Worm (Caenorhabditis elegans) whole organism, late embryonic: ENCODE results near the gene twk-23.

ENCODE experiments used
- T23F11.4 ChIP-seq: fragments of 200-800 bp; sonication (Bioruptor generic); optimal IDR thresholded peaks from 2 replicates; lab custom pipeline; 2018; ENCODE audit warnings: mild to moderate bottlenecking, missing genetic modification characterization, missing compliant biosample characterization
- ahr-1 ChIP-seq: sonication (generic microtip); optimal IDR thresholded peaks from 2 replicates; lab custom pipeline; 2016; ENCODE audit warnings: missing genetic modification characterization, missing compliant biosample characterization
- ama-1 ChIP-seq: fragments of 150-350 bp; optimal IDR thresholded peaks from 2 replicates; lab custom pipeline; 2014
- ceh-18 ChIP-seq: sonication (generic microtip); optimal IDR thresholded peaks from 2 replicates; lab custom pipeline; 2016; ENCODE audit warnings: missing genetic modification characterization, missing compliant biosample characterization
- ceh-2 ChIP-seq: sonication (generic microtip); optimal IDR thresholded peaks from 2 replicates; lab custom pipeline; 2016; ENCODE audit warnings: missing genotype, missing genetic modification characterization, missing compliant biosample characterization
- ceh-24 ChIP-seq: sonication (generic microtip); optimal IDR thresholded peaks from 2 replicates; lab custom pipeline; 2016; ENCODE audit warnings: mild to moderate bottlenecking, missing genetic modification characterization, missing compliant biosample characterization
- ceh-30 ChIP-seq: fragments of 150-350 bp; optimal IDR thresholded peaks from 2 replicates; lab custom pipeline; 2014; ENCODE audit warnings: missing biosample characterization, missing genetic modification characterization
- ceh-31 ChIP-seq: sonication (generic microtip); optimal IDR thresholded peaks from 2 replicates; lab custom pipeline; 2016; ENCODE audit warnings: missing genetic modification characterization, missing compliant biosample characterization
- ceh-34 ChIP-seq: sonication (generic microtip); optimal IDR thresholded peaks from 2 replicates; lab custom pipeline; 2016; ENCODE audit warnings: mild to moderate bottlenecking, missing genetic modification characterization, missing compliant biosample characterization
- ceh-45 ChIP-seq: fragments of 200-800 bp; sonication (Bioruptor generic); IDR thresholded peaks from 2 replicates; pipeline ENCODE4 v1.3.6; 2022; ENCODE audit warnings: missing genetic modification reagents, missing genetic modification characterization, missing compliant biosample characterization
- ceh-48 ChIP-seq: sonication (generic microtip); optimal IDR thresholded peaks from 2 replicates; lab custom pipeline; 2016; ENCODE audit warnings: missing genetic modification characterization, inconsistent platforms, missing compliant biosample characterization
- ceh-6 ChIP-seq: fragments of 200-800 bp; sonication (Bioruptor generic); optimal IDR thresholded peaks from 2 replicates; lab custom pipeline; 2018; ENCODE audit warnings: mild to moderate bottlenecking, missing genetic modification characterization, missing compliant biosample characterization
- che-1 ChIP-seq: sonication (generic microtip); optimal IDR thresholded peaks from 2 replicates; lab custom pipeline; 2016; ENCODE audit warnings: mild to moderate bottlenecking, missing genetic modification characterization, missing compliant biosample characterization
- dmd-4 ChIP-seq: sonication (generic microtip); optimal IDR thresholded peaks from 2 replicates; lab custom pipeline; 2016; ENCODE audit warnings: borderline replicate concordance, missing genetic modification characterization, missing compliant biosample characterization
- elt-2 ChIP-seq: sonication (generic microtip); optimal IDR thresholded peaks from 2 replicates; lab custom pipeline; 2016; ENCODE audit warnings: missing genetic modification reagents, missing genetic modification characterization, missing compliant biosample characterization
- ets-4 ChIP-seq: sonication (generic microtip); optimal IDR thresholded peaks from 2 replicates; lab custom pipeline; 2016; ENCODE audit warnings: missing genetic modification characterization, missing compliant biosample characterization
- fkh-10 ChIP-seq: fragments of 150-350 bp; optimal IDR thresholded peaks from 2 replicates; lab custom pipeline; 2014; ENCODE audit warnings: missing biosample characterization, missing genetic modification reagents, missing genetic modification characterization
- fkh-6 ChIP-seq: sonication (generic microtip); optimal IDR thresholded peaks from 2 replicates; lab custom pipeline; 2016; ENCODE audit warnings: missing genetic modification characterization, missing compliant biosample characterization
- gmeb-2 ChIP-seq: sonication (generic microtip); optimal IDR thresholded peaks from 2 replicates; lab custom pipeline; 2016; ENCODE audit warnings: missing genetic modification characterization, inconsistent platforms, missing compliant biosample characterization
- hlh-15 ChIP-seq: sonication (generic microtip); optimal IDR thresholded peaks from 2 replicates; lab custom pipeline; 2016; ENCODE audit warnings: missing genetic modification characterization, missing compliant biosample characterization
- hlh-30 ChIP-seq: sonication (generic microtip); optimal IDR thresholded peaks from 2 replicates; lab custom pipeline; 2017; ENCODE audit warnings: antibody characterized with exemption, missing genetic modification characterization, missing compliant biosample characterization; ENCODE audit not compliant: insufficient read depth
- hlh-6 ChIP-seq: sonication (generic microtip); optimal IDR thresholded peaks from 2 replicates; lab custom pipeline; 2016; ENCODE audit warnings: missing genotype, missing genetic modification characterization, missing compliant biosample characterization
- hlh-8 ChIP-seq: sonication (generic microtip); optimal IDR thresholded peaks from 2 replicates; lab custom pipeline; 2016; ENCODE audit warnings: missing genotype, missing genetic modification characterization, missing compliant biosample characterization
- lin-11 ChIP-seq: fragments of 200-800 bp; sonication (Bioruptor generic); optimal IDR thresholded peaks from 2 replicates; lab custom pipeline; 2018; ENCODE audit warnings: mild to moderate bottlenecking, missing genetic modification characterization, missing compliant biosample characterization
- madf-2 ChIP-seq: sonication (generic microtip); optimal IDR thresholded peaks from 2 replicates; lab custom pipeline; 2017; ENCODE audit warnings: missing genetic modification characterization, missing compliant biosample characterization
- mec-3 ChIP-seq: sonication (generic microtip); optimal IDR thresholded peaks from 2 replicates; lab custom pipeline; 2016; ENCODE audit warnings: borderline replicate concordance, missing genetic modification characterization, missing compliant biosample characterization
- nfya-1 ChIP-seq: sonication (generic microtip); optimal IDR thresholded peaks from 2 replicates; lab custom pipeline; 2017; ENCODE audit warnings: missing genetic modification characterization, mild to moderate bottlenecking, missing compliant biosample characterization, antibody characterized with exemption, moderate library complexity
- npax-4 ChIP-seq: sonication (generic microtip); optimal IDR thresholded peaks from 2 replicates; lab custom pipeline; 2016; ENCODE audit warnings: missing genetic modification characterization, missing compliant biosample characterization
- pat-9 ChIP-seq: fragments of 200-800 bp; sonication (Bioruptor generic); optimal IDR thresholded peaks from 2 replicates; lab custom pipeline; 2018; ENCODE audit warnings: mild to moderate bottlenecking, missing genetic modification characterization, moderate library complexity, missing compliant biosample characterization
- pax-1 ChIP-seq: fragments of 150-350 bp; optimal IDR thresholded peaks from 2 replicates; lab custom pipeline; 2014; ENCODE audit warnings: missing biosample characterization, missing genetic modification characterization
- pha-2 ChIP-seq: sonication (generic microtip); optimal IDR thresholded peaks from 2 replicates; lab custom pipeline; 2017; ENCODE audit warnings: mild to moderate bottlenecking, missing genetic modification characterization, missing compliant biosample characterization
- pqm-1 ChIP-seq: sonication (generic microtip); optimal IDR thresholded peaks from 2 replicates; lab custom pipeline; 2016; ENCODE audit warnings: missing genetic modification characterization, missing compliant biosample characterization
- sox-4 ChIP-seq: sonication (generic microtip); optimal IDR thresholded peaks from 2 replicates; lab custom pipeline; 2017; ENCODE audit warnings: mild to moderate bottlenecking, missing genetic modification characterization, inconsistent platforms, missing compliant biosample characterization
- syd-9 ChIP-seq: sonication (generic microtip); optimal IDR thresholded peaks from 2 replicates; lab custom pipeline; 2016; ENCODE audit warnings: mild to moderate bottlenecking, missing genetic modification characterization, moderate library complexity, missing compliant biosample characterization
- tbx-2 ChIP-seq: sonication (generic microtip); optimal IDR thresholded peaks from 2 replicates; lab custom pipeline; 2016; ENCODE audit warnings: missing genetic modification characterization, missing compliant biosample characterization
- ttx-3 ChIP-seq: sonication (generic microtip); optimal IDR thresholded peaks from 2 replicates; lab custom pipeline; 2016; ENCODE audit warnings: missing genetic modification reagents, missing genetic modification characterization, missing compliant biosample characterization
- unc-3 ChIP-seq, 2 experiments: fragments of 200-800 bp in 1 of 2; sonication (Bioruptor generic) in 1 of 2; sonication (generic microtip) in 1 of 2; conservative IDR thresholded peaks in 1 of 2; optimal IDR thresholded peaks in 1 of 2; 2 replicates each; pipeline versions ENCODE4 v1.3.6 to Lab custom; 2016 to 2022; ENCODE audit warnings: missing compliant biosample characterization in 2 of 2, missing genetic modification characterization in 2 of 2, missing genetic modification reagents in 1 of 2
- unc-42 ChIP-seq: sonication (generic microtip); optimal IDR thresholded peaks from 2 replicates; lab custom pipeline; 2016; ENCODE audit warnings: missing genotype, missing genetic modification characterization, missing compliant biosample characterization
- unc-55 ChIP-seq: sonication (generic microtip); optimal IDR thresholded peaks from 2 replicates; lab custom pipeline; 2017; ENCODE audit warnings: missing biosample characterization, missing genetic modification reagents, missing genetic modification characterization
- unc-86 ChIP-seq: sonication (generic microtip); optimal IDR thresholded peaks from 2 replicates; lab custom pipeline; 2016; ENCODE audit warnings: missing genetic modification characterization, missing compliant biosample characterization
- ztf-16 ChIP-seq: sonication (generic microtip); optimal IDR thresholded peaks from 2 replicates; lab custom pipeline; 2017; ENCODE audit warnings: missing genetic modification characterization, missing compliant biosample characterization

Gene twk-23

ce11 chrX:13803246-13803645 is 20.1 kb downstream of the twk-23 start:
- TF ChIP-seq ama-1 (lab: Kevin White, UChicago) (no peak), madf-2 (no peak), mec-3 (no peak), ttx-3 (tag; lab: Kevin White, UChicago) (no peak), dmd-4 (tag; lab: Kevin White, UChicago) (no peak), pax-1 (no peak), T23F11.4 (GFP tag; lab: Kevin White, UChicago) (no peak), nfya-1 (no peak), pha-2 (tag; lab: Kevin White, UChicago) (no peak), npax-4 (tag; lab: Kevin White, UChicago) (no peak)

- TF ChIP-seq ceh-34 (tag; lab: Kevin White, UChicago) (no peak), ztf-16 (tag; lab: Kevin White, UChicago) (no peak), hlh-15 (no peak), sox-4 (tag; lab: Kevin White, UChicago) (no peak), tbx-2 (no peak), hlh-8 (tag; lab: Kevin White, UChicago) (no peak), ceh-31 (tag; lab: Kevin White, UChicago) (no peak)
Observed at ce11 chrX:13793525-13793924, 29.9 kb downstream of the twk-23 start, which contains the start of gene ZK1086.2. Gene ZK1086.2 (minus strand): TSS chrX:13793625.

- no peak for TF ChIP-seq gmeb-2
- TF ChIP-seq ceh-24 (tag; lab: Kevin White, UChicago): no peak
- no peak for TF ChIP-seq ceh-2 (tag; lab: Kevin White, UChicago)
- TF ChIP-seq ceh-30 (tag; lab: Kevin White, UChicago): no peak
- TF ChIP-seq unc-55: no peak
- TF ChIP-seq fkh-6 (tag; lab: Kevin White, UChicago): no peak
- no peak for TF ChIP-seq ttx-3 (tag; lab: Kevin White, UChicago)
- TF ChIP-seq syd-9 (tag; lab: Kevin White, UChicago): no peak
Observed at ce11 chrX:13790532-13790931, 32.9 kb downstream of the twk-23 start, which contains the start of gene ZK1086.3. Gene ZK1086.3 (plus strand): TSS chrX:13790832.

ce11 chrX:13785268-13785667 is 38.1 kb downstream of the twk-23 start, which contains the start of gene F55F3.4:
Gene F55F3.4 (plus strand): TSS chrX:13785568.
- no peak for TF ChIP-seq pqm-1
- no peak for TF ChIP-seq ceh-48 (tag; lab: Kevin White, UChicago)
- TF ChIP-seq T23F11.4 (GFP tag; lab: Kevin White, UChicago): no peak

ce11 chrX:13782074-13782462 is 41.3 kb downstream of the twk-23 start:
- no peak for TF ChIP-seq mec-3
- no peak for TF ChIP-seq unc-3 (GFP tag; conservative IDR thresholded peaks at IDR 0.05; lab: Robert Waterston, UW)
- no peak for TF ChIP-seq unc-3 (tag; optimal IDR thresholded peaks at IDR 0.05; lab: Kevin White, UChicago)
- no peak for TF ChIP-seq lin-11 (tag; lab: Kevin White, UChicago)
- no peak for TF ChIP-seq ceh-18 (tag; lab: Kevin White, UChicago)

ce11 chrX:13781445-13782073 is 41.8 kb downstream of the twk-23 start:
- no peak for TF ChIP-seq hlh-30
- no peak for TF ChIP-seq tbx-2
- no peak for TF ChIP-seq ahr-1
- TF ChIP-seq unc-55: no peak
- TF ChIP-seq ttx-3 (tag; lab: Kevin White, UChicago): peak; percentile 9
- no peak for TF ChIP-seq ceh-2 (tag; lab: Kevin White, UChicago)
- TF ChIP-seq pat-9 (tag; lab: Kevin White, UChicago): peak; percentile 21
- TF ChIP-seq npax-4 (tag; lab: Kevin White, UChicago): no peak
- no peak for TF ChIP-seq ceh-6 (GFP tag; lab: Kevin White, UChicago)
- TF ChIP-seq elt-2 (tag; lab: Kevin White, UChicago): no peak
- peak; percentile 32 for TF ChIP-seq che-1 (tag; lab: Kevin White, UChicago)
- no peak for TF ChIP-seq hlh-6
- no peak for TF ChIP-seq fkh-10
- TF ChIP-seq hlh-15: peak; percentile 4
- TF ChIP-seq unc-3 (GFP tag; conservative IDR thresholded peaks at IDR 0.05; lab: Robert Waterston, UW): no peak
- TF ChIP-seq unc-3 (tag; optimal IDR thresholded peaks at IDR 0.05; lab: Kevin White, UChicago): no peak
- no peak for TF ChIP-seq ceh-24 (tag; lab: Kevin White, UChicago)
- peak; percentile 40; the same call in 1 of the 2 replicates for TF ChIP-seq ceh-45
- no peak for TF ChIP-seq ets-4 (tag; lab: Kevin White, UChicago)
- TF ChIP-seq unc-42 (tag; lab: Kevin White, UChicago): no peak
- peak; percentile 14 for TF ChIP-seq fkh-6 (tag; lab: Kevin White, UChicago)
- no peak for TF ChIP-seq sox-4 (tag; lab: Kevin White, UChicago)
- no peak for TF ChIP-seq unc-86 (tag; lab: Kevin White, UChicago)
